Fruit fly (Drosophila melanogaster): ENCODE measurements around the gene bap.

The bap gene

dm6 chr3R:21339006-21339420 lies 49.7 kb upstream of the bap start (continued):
- no peak for TF ChIP-seq pita (GFP tag; optimal IDR thresholded peaks at IDR 0.05)
- TF ChIP-seq CG10321 (GFP tag; IDR thresholded peaks at IDR 0.05), result no peak
- peak; percentile 40; the same call in 1 of the 2 replicates for TF ChIP-seq CG32772 (GFP tag; IDR thresholded peaks at IDR 0.05)
- peak; percentile 68 for TF ChIP-seq CG18619 (GFP tag; optimal IDR thresholded peaks at IDR 0.05)
- peak; percentile 38 for TF ChIP-seq CG4820 (GFP tag; optimal IDR thresholded peaks at IDR 0.05)
- TF ChIP-seq CG18011 (GFP tag; optimal IDR thresholded peaks at IDR 0.05), result peak; percentile 26
- peak; percentile 19 for TF ChIP-seq Chrac-16 (GFP tag; optimal IDR thresholded peaks at IDR 0.05)
- peak; percentile 80 for TF ChIP-seq CG7839 (tag; optimal IDR thresholded peaks at IDR 0.05)
- TF ChIP-seq Sox102F (GFP tag; optimal IDR thresholded peaks at IDR 0.05), result peak; percentile 66
- TF ChIP-seq CG6765 (GFP tag; optimal IDR thresholded peaks at IDR 0.05), result peak; percentile 10
- TF ChIP-seq CG5245 (GFP tag; optimal IDR thresholded peaks at IDR 0.05), result no peak
- TF ChIP-seq ind (GFP tag; optimal IDR thresholded peaks at IDR 0.05), result peak; percentile 51
- no peak; the same call in 2 of the 3 replicates for TF ChIP-seq B-H1 (GFP tag; IDR thresholded peaks at IDR 0.05)
- 0 out of 2 replicates have a peak, but pooled peaks have one; percentile 13 for TF ChIP-seq wor (GFP tag; IDR thresholded peaks at IDR 0.05)
- TF ChIP-seq gsb-n (tag; optimal IDR thresholded peaks at IDR 0.05), result peak; percentile 33
- TF ChIP-seq ham (GFP tag; IDR thresholded peaks at IDR 0.05), result no peak
- peak; percentile 10 for TF ChIP-seq CG9817 (tag; optimal IDR thresholded peaks at IDR 0.05)
- TF ChIP-seq CG2875 (GFP tag; optimal IDR thresholded peaks at IDR 0.05), result peak; percentile 44
- peak; percentile 58 for TF ChIP-seq Fer1 (GFP tag; optimal IDR thresholded peaks at IDR 0.05)
- TF ChIP-seq Eip74EF (GFP tag; optimal IDR thresholded peaks at IDR 0.05), result peak in 1 of 2 experiments; percentile 57
- peak in 1 of 2 experiments; percentile 71 for TF ChIP-seq bsh (GFP tag; optimal IDR thresholded peaks at IDR 0.05)
- TF ChIP-seq Spps (tag; optimal IDR thresholded peaks at IDR 0.05), result peak; percentile 34
- TF ChIP-seq schlank (tag; optimal IDR thresholded peaks at IDR 0.05), result no peak
- TF ChIP-seq grn (GFP tag; optimal IDR thresholded peaks at IDR 0.05), result no peak
- peak; percentile 26 for TF ChIP-seq tin (GFP tag; optimal IDR thresholded peaks at IDR 0.05)
- TF ChIP-seq ranshi (GFP tag; IDR thresholded peaks at IDR 0.05), result peak; percentile 28; the same call in 1 of the 2 replicates
- TF ChIP-seq CG31441 (GFP tag; IDR thresholded peaks at IDR 0.05), result peak; percentile 76
- TF ChIP-seq CG30403 (GFP tag; optimal IDR thresholded peaks at IDR 0.05), result peak; percentile 70
- peak; percentile 76 for TF ChIP-seq nmo (GFP tag; optimal IDR thresholded peaks at IDR 0.05)
- TF ChIP-seq Doc3 (GFP tag; IDR thresholded peaks at IDR 0.05; ENCODE audit: partially characterized antibody), result no peak
- TF ChIP-seq stc (GFP tag; IDR thresholded peaks at IDR 0.05), result 0 out of 2 replicates have a peak, but pooled peaks have one; percentile 28
- no peak; the same call in 1 of the 2 replicates for TF ChIP-seq CG9932 (GFP tag; IDR thresholded peaks at IDR 0.05)
- no peak for TF ChIP-seq CG13287 (GFP tag; IDR thresholded peaks at IDR 0.05; ENCODE audit: partially characterized antibody)
- peak; percentile 41; the same call in 1 of the 2 replicates for TF ChIP-seq Atf6 (GFP tag; IDR thresholded peaks at IDR 0.05)
- peak; percentile 42; the same call in 1 of the 2 replicates for TF ChIP-seq sisA (GFP tag; IDR thresholded peaks at IDR 0.05)
- TF ChIP-seq lmd (GFP tag; IDR thresholded peaks at IDR 0.05), result peak; percentile 50; the same call in 1 of the 2 replicates
- peak in 1 of 3 experiments; percentile 67 for TF ChIP-seq lola (GFP tag; optimal IDR thresholded peaks at IDR 0.05)
- TF ChIP-seq Antp (GFP tag; optimal IDR thresholded peaks at IDR 0.05), result no peak
- peak; percentile 59 for TF ChIP-seq CG2712 (tag; optimal IDR thresholded peaks at IDR 0.05)
- TF ChIP-seq D19B (GFP tag; optimal IDR thresholded peaks at IDR 0.05), result no peak
- TF ChIP-seq ewg (GFP tag; optimal IDR thresholded peaks at IDR 0.05), result peak; percentile 1
- peak; percentile 47 for TF ChIP-seq CG4424 (GFP tag; optimal IDR thresholded peaks at IDR 0.05)
- peak; percentile 18; the same call in 1 of the 2 replicates for TF ChIP-seq CG3847 (GFP tag; IDR thresholded peaks at IDR 0.05)
- no peak for TF ChIP-seq sima (GFP tag; optimal IDR thresholded peaks at IDR 0.05)
- TF ChIP-seq pum (GFP tag; optimal IDR thresholded peaks at IDR 0.05), result peak; percentile 9
- TF ChIP-seq run (tag; optimal IDR thresholded peaks at IDR 0.05), result peak; percentile 11
- TF ChIP-seq nerfin-2 (GFP tag; IDR thresholded peaks at IDR 0.05; ENCODE audit: partially characterized antibody), result no peak
- peak; percentile 49; the same call in 2 of the 3 replicates for TF ChIP-seq tgo (GFP tag; IDR thresholded peaks at IDR 0.05)
- TF ChIP-seq Hmr (GFP tag; optimal IDR thresholded peaks at IDR 0.05), result peak; percentile 68
